Fruit fly (Drosophila melanogaster): Measurements from ENCODE around the gene CG15260.

- TF ChIP-seq CG8478 (optimal IDR thresholded peaks at IDR 0.05) = no peak
- TF ChIP-seq CTCF (optimal IDR thresholded peaks at IDR 0.05) = no peak
Measured at dm6 chr2L:15318801-15319200, 26.8 kb upstream of the CG15260 start, which contains the start of gene nht.

Data from S2 (cell line).